Worm (Caenorhabditis elegans): ENCODE measurements around the gene H23L24.4.

H23L24.4 gene

ce11 chrIV:8686966-8687365, 18.4 kb downstream of the H23L24.4 start:
- TF ChIP-seq elt-1 (tag; optimal IDR thresholded peaks at IDR 0.05): no peak
- no peak for TF ChIP-seq ceh-28 (tag; optimal IDR thresholded peaks at IDR 0.05)
- no peak for TF ChIP-seq snpc-4 (tag; optimal IDR thresholded peaks at IDR 0.05)
- no peak for TF ChIP-seq nfya-1 (tag; optimal IDR thresholded peaks at IDR 0.05; ENCODE audit: insufficient read depth)
- no peak for TF ChIP-seq elt-2 (tag; optimal IDR thresholded peaks at IDR 0.05)

- no peak for TF ChIP-seq tbx-2 (tag; optimal IDR thresholded peaks at IDR 0.05)
- TF ChIP-seq eor-1 (tag; optimal IDR thresholded peaks at IDR 0.05): no peak
- no peak for TF ChIP-seq nhr-67 (tag; optimal IDR thresholded peaks at IDR 0.05)
- no peak for TF ChIP-seq skn-1 (tag; optimal IDR thresholded peaks at IDR 0.05)
- no peak for TF ChIP-seq jun-1 (tag; optimal IDR thresholded peaks at IDR 0.05)
- TF ChIP-seq nhr-77 (tag; optimal IDR thresholded peaks at IDR 0.05): no peak
- no peak for TF ChIP-seq elt-3 (tag; optimal IDR thresholded peaks at IDR 0.05)
- TF ChIP-seq nhr-28 (tag; optimal IDR thresholded peaks at IDR 0.05): no peak
- TF ChIP-seq nfya-1 (tag; optimal IDR thresholded peaks at IDR 0.05; ENCODE audit: insufficient read depth): no peak
- TF ChIP-seq zag-1 (tag; optimal IDR thresholded peaks at IDR 0.05): no peak
- TF ChIP-seq elt-2 (tag; optimal IDR thresholded peaks at IDR 0.05): no peak
- no peak for TF ChIP-seq pqm-1 (tag; optimal IDR thresholded peaks at IDR 0.05)
- no peak for TF ChIP-seq ztf-4 (tag; optimal IDR thresholded peaks at IDR 0.05)
- TF ChIP-seq ceh-28 (tag; optimal IDR thresholded peaks at IDR 0.05): no peak
- no peak for TF ChIP-seq nhr-237 (tag; optimal IDR thresholded peaks at IDR 0.05)
- TF ChIP-seq mdl-1 (tag; optimal IDR thresholded peaks at IDR 0.05): no peak
- no peak for TF ChIP-seq unc-62 (GFP tag; optimal IDR thresholded peaks at IDR 0.05)
- TF ChIP-seq unc-39 (tag; optimal IDR thresholded peaks at IDR 0.05): no peak
Measured at ce11 chrIV:8686510-8686909, 18.9 kb downstream of the H23L24.4 start, which contains the start of gene pole-2. Gene pole-2 (minus strand): TSS chrIV:8686610.

ce11 chrIV:8679225-8679624, 26.2 kb downstream of the H23L24.4 start, which contains the start of gene nlp-60:
Gene nlp-60 (minus strand): TSS chrIV:8679325.
- no peak for TF ChIP-seq daf-12 (tag; optimal IDR thresholded peaks at IDR 0.05)
- TF ChIP-seq fkh-2 (tag; optimal IDR thresholded peaks at IDR 0.05): no peak
- no peak for TF ChIP-seq skn-1 (tag; optimal IDR thresholded peaks at IDR 0.05)
- TF ChIP-seq tbx-2 (tag; optimal IDR thresholded peaks at IDR 0.05): no peak
- TF ChIP-seq ceh-16 (tag; optimal IDR thresholded peaks at IDR 0.05): no peak
- no peak for TF ChIP-seq unc-62 (GFP tag; optimal IDR thresholded peaks at IDR 0.05)
- no peak for TF ChIP-seq pqm-1 (tag; optimal IDR thresholded peaks at IDR 0.05)
- no peak for TF ChIP-seq elt-3 (tag; optimal IDR thresholded peaks at IDR 0.05)
- no peak for TF ChIP-seq ceh-28 (tag; optimal IDR thresholded peaks at IDR 0.05)
- TF ChIP-seq fkh-10 (GFP tag; optimal IDR thresholded peaks at IDR 0.05): no peak
- no peak for TF ChIP-seq mdl-1 (tag; optimal IDR thresholded peaks at IDR 0.05)
- no peak for TF ChIP-seq lsy-12 (tag; optimal IDR thresholded peaks at IDR 0.05)
- no peak for TF ChIP-seq nhr-237 (tag; optimal IDR thresholded peaks at IDR 0.05)
- TF ChIP-seq zag-1 (tag; optimal IDR thresholded peaks at IDR 0.05): no peak
- no peak for TF ChIP-seq nfya-1 (tag; optimal IDR thresholded peaks at IDR 0.05; ENCODE audit: insufficient read depth)
- no peak for TF ChIP-seq ama-1 (optimal IDR thresholded peaks at IDR 0.05)
- TF ChIP-seq ZK546.5 (tag; optimal IDR thresholded peaks at IDR 0.05): no peak
- TF ChIP-seq elt-2 (tag; optimal IDR thresholded peaks at IDR 0.05): no peak

- TF ChIP-seq ceh-16 (tag; optimal IDR thresholded peaks at IDR 0.05): no peak
- no peak for TF ChIP-seq lin-39 (tag; optimal IDR thresholded peaks at IDR 0.05)
- TF ChIP-seq ztf-4 (tag; optimal IDR thresholded peaks at IDR 0.05): no peak
- no peak for TF ChIP-seq nhr-77 (tag; optimal IDR thresholded peaks at IDR 0.05)
- TF ChIP-seq ceh-82 (tag; optimal IDR thresholded peaks at IDR 0.05): no peak
- no peak for TF ChIP-seq nhr-11 (tag; optimal IDR thresholded peaks at IDR 0.05)
- TF ChIP-seq ztf-11 (tag; optimal IDR thresholded peaks at IDR 0.05): no peak
- TF ChIP-seq elt-1 (tag; optimal IDR thresholded peaks at IDR 0.05): no peak
- TF ChIP-seq skn-1 (tag; optimal IDR thresholded peaks at IDR 0.05): no peak
- TF ChIP-seq aly-2 (tag; optimal IDR thresholded peaks at IDR 0.05): no peak
- no peak for TF ChIP-seq elt-3 (tag; optimal IDR thresholded peaks at IDR 0.05)
- no peak for TF ChIP-seq unc-39 (tag; optimal IDR thresholded peaks at IDR 0.05)
Measured at ce11 chrIV:8677303-8677702, 28.1 kb downstream of the H23L24.4 start, which contains the start of gene F08B4.8. Gene F08B4.8 (plus strand): TSS chrIV:8677603.

- no peak for TF ChIP-seq nhr-43 (tag; optimal IDR thresholded peaks at IDR 0.05; ENCODE audit: poor library complexity, severe bottlenecking)
- no peak for TF ChIP-seq lin-39 (tag; optimal IDR thresholded peaks at IDR 0.05)
- no peak for TF ChIP-seq aly-2 (tag; optimal IDR thresholded peaks at IDR 0.05)
- TF ChIP-seq ama-1 (optimal IDR thresholded peaks at IDR 0.05): no peak
- no peak for TF ChIP-seq fkh-2 (tag; optimal IDR thresholded peaks at IDR 0.05)
- TF ChIP-seq egl-5 (tag; optimal IDR thresholded peaks at IDR 0.05): no peak
- no peak for TF ChIP-seq ztf-4 (tag; optimal IDR thresholded peaks at IDR 0.05)
- TF ChIP-seq nhr-25 (tag; optimal IDR thresholded peaks at IDR 0.05): no peak
- no peak for TF ChIP-seq nhr-76 (tag; optimal IDR thresholded peaks at IDR 0.05)
- TF ChIP-seq nfya-1 (tag; optimal IDR thresholded peaks at IDR 0.05; ENCODE audit: insufficient read depth): no peak
- no peak for TF ChIP-seq daf-12 (tag; optimal IDR thresholded peaks at IDR 0.05)
- TF ChIP-seq sea-2 (GFP tag; optimal IDR thresholded peaks at IDR 0.05): no peak
- no peak for TF ChIP-seq R02D3.7 (tag; optimal IDR thresholded peaks at IDR 0.05)
- TF ChIP-seq snpc-4 (tag; optimal IDR thresholded peaks at IDR 0.05): no peak
- TF ChIP-seq ceh-28 (tag; optimal IDR thresholded peaks at IDR 0.05): no peak
Measured at ce11 chrIV:8673733-8674375, 31.6 kb downstream of the H23L24.4 start.

Data from whole organism, L3 larva.